Fruit fly (Drosophila melanogaster): ENCODE results near the gene Mst84B.

The Mst84B gene

dm6 chr3R:7091904-7092303 lies 29.9 kb downstream of the Mst84B start (continued):
- no peak for TF ChIP-seq CG10147 (GFP tag; optimal IDR thresholded peaks at IDR 0.05)
- no peak for TF ChIP-seq GATAe (GFP tag; conservative IDR thresholded peaks at IDR 0.05)
- TF ChIP-seq NfI (GFP tag; optimal IDR thresholded peaks at IDR 0.05), result peak; percentile 10
- TF ChIP-seq Camta (GFP tag; optimal IDR thresholded peaks at IDR 0.05), result peak; percentile 20
- no peak for TF ChIP-seq Lpt (GFP tag; optimal IDR thresholded peaks at IDR 0.05)
- no peak for TF ChIP-seq onecut (GFP tag; IDR thresholded peaks at IDR 0.05)
- no peak for TF ChIP-seq PHDP (tag; optimal IDR thresholded peaks at IDR 0.05)
- no peak for TF ChIP-seq CG17568 (GFP tag; optimal IDR thresholded peaks at IDR 0.05)
- TF ChIP-seq Hmr (GFP tag; optimal IDR thresholded peaks at IDR 0.05), result peak; percentile 26
- TF ChIP-seq ttk (GFP tag; IDR thresholded peaks at IDR 0.05), result no peak
- no peak for TF ChIP-seq tio (GFP tag; optimal IDR thresholded peaks at IDR 0.05)
- no peak for TF ChIP-seq crp (GFP tag; optimal IDR thresholded peaks at IDR 0.05)
- no peak for TF ChIP-seq Vsx1 (GFP tag; optimal IDR thresholded peaks at IDR 0.05)
- no peak for TF ChIP-seq CG12942 (GFP tag; optimal IDR thresholded peaks at IDR 0.05)
- peak; percentile 3 to 36 for TF ChIP-seq dpn (GFP tag; optimal IDR thresholded peaks at IDR 0.05)
- peak; percentile 48 for TF ChIP-seq dm (GFP tag; optimal IDR thresholded peaks at IDR 0.05)
- TF ChIP-seq hb (GFP tag; IDR thresholded peaks at IDR 0.05; ENCODE audit: partially characterized antibody), result peak; percentile 70; the same call in 2 of the 3 replicates
- no peak for TF ChIP-seq ac (GFP tag; optimal IDR thresholded peaks at IDR 0.05)
- no peak for TF ChIP-seq D (optimal IDR thresholded peaks at IDR 0.05)
- no peak for TF ChIP-seq D (GFP tag; optimal IDR thresholded peaks at IDR 0.05)
- peak; percentile 38 for TF ChIP-seq CG3163 (GFP tag; optimal IDR thresholded peaks at IDR 0.05)
- TF ChIP-seq Hsf (GFP tag; optimal IDR thresholded peaks at IDR 0.05), result peak; percentile 34
- peak; percentile 17 for TF ChIP-seq ash1 (GFP tag; optimal IDR thresholded peaks at IDR 0.05)
- no peak for TF ChIP-seq CG10979 (tag; optimal IDR thresholded peaks at IDR 0.05)
- TF ChIP-seq CG34422 (GFP tag; IDR thresholded peaks at IDR 0.05), result peak; percentile 20; the same call in 1 of the 3 replicates
- TF ChIP-seq cas (GFP tag; IDR thresholded peaks at IDR 0.05), result no peak
- no peak for TF ChIP-seq Awh (GFP tag; IDR thresholded peaks at IDR 0.05)
- TF ChIP-seq CG13775 (GFP tag; optimal IDR thresholded peaks at IDR 0.05), result peak; percentile 3
- TF ChIP-seq Gug (GFP tag; IDR thresholded peaks at IDR 0.05), result no peak
- no peak for TF ChIP-seq NK7.1 (GFP tag; optimal IDR thresholded peaks at IDR 0.05)
- no peak for TF ChIP-seq CG18011 (GFP tag; optimal IDR thresholded peaks at IDR 0.05)
- no peak for TF ChIP-seq CG7839 (tag; optimal IDR thresholded peaks at IDR 0.05)
- no peak for TF ChIP-seq CG31224 (GFP tag; IDR thresholded peaks at IDR 0.05)
- no peak for TF ChIP-seq CG11696 (GFP tag; IDR thresholded peaks at IDR 0.05)
- no peak for TF ChIP-seq Lim3 (GFP tag; IDR thresholded peaks at IDR 0.05)
- TF ChIP-seq H2.0 (GFP tag; IDR thresholded peaks at IDR 0.05), result no peak
- TF ChIP-seq CG12104 (GFP tag; optimal IDR thresholded peaks at IDR 0.05), result no peak
- TF ChIP-seq dmrt11E (tag; optimal IDR thresholded peaks at IDR 0.05), result peak; percentile 20
- no peak for TF ChIP-seq CG11723 (GFP tag; optimal IDR thresholded peaks at IDR 0.05)
- TF ChIP-seq al (GFP tag; IDR thresholded peaks at IDR 0.05), result no peak
- TF ChIP-seq CG16815 (GFP tag; optimal IDR thresholded peaks at IDR 0.05), result no peak
- no peak for TF ChIP-seq Atf-2 (GFP tag; optimal IDR thresholded peaks at IDR 0.05)
- no peak for TF ChIP-seq seq (GFP tag; IDR thresholded peaks at IDR 0.05)
- TF ChIP-seq gce (GFP tag; IDR thresholded peaks at IDR 0.05), result no peak
- TF ChIP-seq CG2712 (tag; optimal IDR thresholded peaks at IDR 0.05), result peak; percentile 37
- TF ChIP-seq schlank (tag; optimal IDR thresholded peaks at IDR 0.05), result no peak
- TF ChIP-seq ranshi (GFP tag; IDR thresholded peaks at IDR 0.05), result no peak
- TF ChIP-seq CG10654 (GFP tag; optimal IDR thresholded peaks at IDR 0.05), result no peak
- TF ChIP-seq Gsc (GFP tag; IDR thresholded peaks at IDR 0.05), result no peak
- TF ChIP-seq Dad (GFP tag; optimal IDR thresholded peaks at IDR 0.05), result peak; percentile 7
- no peak for TF ChIP-seq CG10274 (GFP tag; optimal IDR thresholded peaks at IDR 0.05)
- no peak for TF ChIP-seq ato (GFP tag; IDR thresholded peaks at IDR 0.05; ENCODE audit: partially characterized antibody)

Measured in whole organism, embryonic.